Worm (Caenorhabditis elegans) whole organism, L4/young adult: ENCODE results near the gene ant-1.1.

Experiments
- W03F9.2 ChIP-seq: fragments of 150-350 bp; optimal IDR thresholded peaks from 2 replicates; lab custom pipeline; 2014; ENCODE audit warnings: missing biosample characterization, missing genetic modification characterization
- dao-5 ChIP-seq: sonication (generic microtip); optimal IDR thresholded peaks from 2 replicates; lab custom pipeline; 2016; ENCODE audit warnings: missing genotype, missing genetic modification characterization, moderate library complexity, missing compliant biosample characterization
- him-1 ChIP-seq: sonication (generic microtip); optimal IDR thresholded peaks from 2 replicates; lab custom pipeline; 2016; ENCODE audit warnings: missing genotype, missing genetic modification reagents, missing genetic modification characterization, missing compliant biosample characterization

DNA sequence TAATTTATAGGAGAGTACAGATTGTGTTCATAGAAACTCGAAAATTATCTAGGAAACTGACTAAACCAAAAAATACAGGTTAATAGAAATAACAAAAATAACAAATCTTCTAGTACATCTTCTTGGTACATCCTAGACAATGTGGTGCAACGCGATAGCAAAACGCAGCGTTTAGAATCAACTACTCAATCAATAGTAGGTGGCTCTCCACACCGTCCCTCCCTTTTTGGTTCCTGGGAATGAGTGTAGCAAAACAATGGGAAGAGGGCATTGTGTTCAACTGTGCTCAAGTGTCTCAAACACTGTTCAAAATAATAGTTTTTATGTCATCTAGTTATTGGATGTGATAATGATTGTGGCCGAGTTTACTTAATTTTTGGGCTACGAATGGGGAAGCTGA, 13.7 kb downstream of the ant-1.1 start, which contains the start of gene T27E9.6:
- TF ChIP-seq him-1 (tag; lab: Kevin White, UChicago) (no peak), dao-5 (no peak), W03F9.2 (no peak)
